Fruit fly (Drosophila melanogaster): ENCODE measurements around the gene Fpgs2.

Fpgs2 gene

dm6 chr2L:3914188-3914587, at the start of gene Fpgs2:
Gene Fpgs2 (minus strand): TSS chr2L:3914288.
- TF ChIP-seq pan (optimal IDR thresholded peaks at IDR 0.05): no peak
- TF ChIP-seq usp (GFP tag; optimal IDR thresholded peaks at IDR 0.05): no peak
- TF ChIP-seq EcR (GFP tag; optimal IDR thresholded peaks at IDR 0.05): no peak
- no peak for TF ChIP-seq Dll (optimal IDR thresholded peaks at IDR 0.05)
- no peak for TF ChIP-seq CG8478 (optimal IDR thresholded peaks at IDR 0.05)
- TF ChIP-seq psq (optimal IDR thresholded peaks at IDR 0.05): no peak

dm6 chr2L:3942094-3942493, 28.0 kb upstream of the Fpgs2 start:
- TF ChIP-seq Dll (optimal IDR thresholded peaks at IDR 0.05) (no peak), usp (GFP tag; optimal IDR thresholded peaks at IDR 0.05) (no peak), pan (optimal IDR thresholded peaks at IDR 0.05) (no peak), CG8478 (optimal IDR thresholded peaks at IDR 0.05) (no peak), psq (optimal IDR thresholded peaks at IDR 0.05) (no peak), EcR (GFP tag; optimal IDR thresholded peaks at IDR 0.05) (no peak)

dm6 chr2L:3940302-3940701, 26.2 kb upstream of the Fpgs2 start:
- TF ChIP-seq usp (GFP tag; optimal IDR thresholded peaks at IDR 0.05) (no peak), Dll (optimal IDR thresholded peaks at IDR 0.05) (no peak), CG8478 (optimal IDR thresholded peaks at IDR 0.05) (no peak), psq (optimal IDR thresholded peaks at IDR 0.05) (no peak), EcR (GFP tag; optimal IDR thresholded peaks at IDR 0.05) (no peak), pan (optimal IDR thresholded peaks at IDR 0.05) (no peak)

- TF ChIP-seq pan (optimal IDR thresholded peaks at IDR 0.05) (no peak), EcR (GFP tag; optimal IDR thresholded peaks at IDR 0.05) (no peak), Dll (optimal IDR thresholded peaks at IDR 0.05) (no peak), usp (GFP tag; optimal IDR thresholded peaks at IDR 0.05) (no peak), CG8478 (optimal IDR thresholded peaks at IDR 0.05) (no peak), psq (optimal IDR thresholded peaks at IDR 0.05) (no peak)
Measured at dm6 chr2L:3938773-3939172, 24.7 kb upstream of the Fpgs2 start.

dm6 chr2L:3935757-3936156, 21.7 kb upstream of the Fpgs2 start:
- TF ChIP-seq pan (optimal IDR thresholded peaks at IDR 0.05) (no peak), CG8478 (optimal IDR thresholded peaks at IDR 0.05) (no peak), EcR (GFP tag; optimal IDR thresholded peaks at IDR 0.05) (no peak), psq (optimal IDR thresholded peaks at IDR 0.05) (no peak), usp (GFP tag; optimal IDR thresholded peaks at IDR 0.05) (no peak), Dll (optimal IDR thresholded peaks at IDR 0.05) (no peak)

dm6 chr2L:3935014-3935413, 20.9 kb upstream of the Fpgs2 start:
- TF ChIP-seq usp (GFP tag; optimal IDR thresholded peaks at IDR 0.05): no peak
- TF ChIP-seq CG8478 (optimal IDR thresholded peaks at IDR 0.05): no peak
- TF ChIP-seq psq (optimal IDR thresholded peaks at IDR 0.05): no peak
- TF ChIP-seq pan (optimal IDR thresholded peaks at IDR 0.05): no peak
- TF ChIP-seq EcR (GFP tag; optimal IDR thresholded peaks at IDR 0.05): no peak
- TF ChIP-seq Dll (optimal IDR thresholded peaks at IDR 0.05): no peak

dm6 chr2L:3933674-3934073, 19.6 kb upstream of the Fpgs2 start:
- TF ChIP-seq pan (optimal IDR thresholded peaks at IDR 0.05): no peak
- TF ChIP-seq psq (optimal IDR thresholded peaks at IDR 0.05): no peak
- no peak for TF ChIP-seq CG8478 (optimal IDR thresholded peaks at IDR 0.05)
- TF ChIP-seq usp (GFP tag; optimal IDR thresholded peaks at IDR 0.05): no peak
- no peak for TF ChIP-seq Dll (optimal IDR thresholded peaks at IDR 0.05)
- no peak for TF ChIP-seq EcR (GFP tag; optimal IDR thresholded peaks at IDR 0.05)

dm6 chr2L:3916857-3917256, 2.8 kb upstream of the Fpgs2 start:
- no peak for TF ChIP-seq pan (optimal IDR thresholded peaks at IDR 0.05)
- no peak for TF ChIP-seq psq (optimal IDR thresholded peaks at IDR 0.05)
- no peak for TF ChIP-seq Dll (optimal IDR thresholded peaks at IDR 0.05)
- no peak for TF ChIP-seq usp (GFP tag; optimal IDR thresholded peaks at IDR 0.05)
- no peak for TF ChIP-seq CG8478 (optimal IDR thresholded peaks at IDR 0.05)
- no peak for TF ChIP-seq EcR (GFP tag; optimal IDR thresholded peaks at IDR 0.05)

dm6 chr2L:3914655-3915054, 567 bp upstream of the Fpgs2 start:
- no peak for TF ChIP-seq usp (GFP tag; optimal IDR thresholded peaks at IDR 0.05)
- TF ChIP-seq Dll (optimal IDR thresholded peaks at IDR 0.05): no peak
- no peak for TF ChIP-seq psq (optimal IDR thresholded peaks at IDR 0.05)
- no peak for TF ChIP-seq CG8478 (optimal IDR thresholded peaks at IDR 0.05)
- no peak for TF ChIP-seq EcR (GFP tag; optimal IDR thresholded peaks at IDR 0.05)
- no peak for TF ChIP-seq pan (optimal IDR thresholded peaks at IDR 0.05)

- no peak for TF ChIP-seq usp (GFP tag; optimal IDR thresholded peaks at IDR 0.05)
Measured at dm6 chr2L:3902760-3903159, 11.3 kb downstream of the Fpgs2 start, which contains the start of gene capu. Gene capu (minus strand): TSS chr2L:3902860.

- TF ChIP-seq psq (optimal IDR thresholded peaks at IDR 0.05) (no peak), CG8478 (optimal IDR thresholded peaks at IDR 0.05) (no peak), pan (optimal IDR thresholded peaks at IDR 0.05) (no peak), EcR (GFP tag; optimal IDR thresholded peaks at IDR 0.05) (no peak), Dll (optimal IDR thresholded peaks at IDR 0.05) (no peak), usp (GFP tag; optimal IDR thresholded peaks at IDR 0.05) (no peak)
Measured at dm6 chr2L:3897529-3897928, 16.6 kb downstream of the Fpgs2 start.

dm6 chr2L:3896834-3897143, 17.3 kb downstream of the Fpgs2 start:
- TF ChIP-seq CG8478 (optimal IDR thresholded peaks at IDR 0.05): no peak
- TF ChIP-seq usp (GFP tag; optimal IDR thresholded peaks at IDR 0.05): no peak
- TF ChIP-seq pan (optimal IDR thresholded peaks at IDR 0.05): no peak
- TF ChIP-seq EcR (GFP tag; optimal IDR thresholded peaks at IDR 0.05): no peak
- TF ChIP-seq Dll (optimal IDR thresholded peaks at IDR 0.05): no peak
- TF ChIP-seq psq (optimal IDR thresholded peaks at IDR 0.05): no peak

- TF ChIP-seq psq (optimal IDR thresholded peaks at IDR 0.05): no peak
- no peak for TF ChIP-seq CG8478 (optimal IDR thresholded peaks at IDR 0.05)
- TF ChIP-seq Dll (optimal IDR thresholded peaks at IDR 0.05): no peak
- no peak for TF ChIP-seq EcR (GFP tag; optimal IDR thresholded peaks at IDR 0.05)
- TF ChIP-seq pan (optimal IDR thresholded peaks at IDR 0.05): no peak
- TF ChIP-seq usp (GFP tag; optimal IDR thresholded peaks at IDR 0.05): no peak
Measured at dm6 chr2L:3895951-3896833, 17.9 kb downstream of the Fpgs2 start.
